Worm (Caenorhabditis elegans) whole organism, dauer: Measurements from ENCODE around the gene C49C8.8.

Experiments used
- unc-62 ChIP-seq: sonication (generic microtip); optimal IDR thresholded peaks from 2 replicates; lab custom pipeline; 2017; ENCODE audit warnings: missing biosample characterization, missing genetic modification reagents, missing genetic modification characterization

C49C8.8 gene

ce11 chrIV:8630243-8630642, 21.7 kb upstream of the C49C8.8 start:
- no peak for TF ChIP-seq unc-62 (GFP tag; lab: Kevin White, UChicago)

ce11 chrIV:8631033-8631432, 20.9 kb upstream of the C49C8.8 start, which contains the start of gene dgk-4:
dgk-4 (plus strand) TSS chrIV:8631333.
- no peak for TF ChIP-seq unc-62 (GFP tag; lab: Kevin White, UChicago)

ce11 chrIV:8638761-8639160, 13.2 kb upstream of the C49C8.8 start, which contains the start of gene F42A9.9:
F42A9.9 (minus strand) TSS chrIV:8638861.
- no peak for TF ChIP-seq unc-62 (GFP tag; lab: Kevin White, UChicago)

- no peak for TF ChIP-seq unc-62 (GFP tag; lab: Kevin White, UChicago)
Observed at ce11 chrIV:8644432-8644831, 7.5 kb upstream of the C49C8.8 start, which contains the start of gene C49C8.3. C49C8.3 (plus strand) TSS chrIV:8644732.

- TF ChIP-seq unc-62 (GFP tag; lab: Kevin White, UChicago): no peak
Observed at ce11 chrIV:8648502-8648901, 3.4 kb upstream of the C49C8.8 start, which contains the start of gene cyp-33E1. cyp-33E1 (minus strand) TSS chrIV:8648602.

- no peak for TF ChIP-seq unc-62 (GFP tag; lab: Kevin White, UChicago)
Observed at ce11 chrIV:8650696-8651095, 1.2 kb upstream of the C49C8.8 start, which contains the start of gene C49C8.2. C49C8.2 (plus strand) TSS chrIV:8651088.

ce11 chrIV:8653592-8653991, 1.7 kb downstream of the C49C8.8 start, which contains the start of gene C49C8.5:
C49C8.5 (minus strand) TSS chrIV:8653664.
- TF ChIP-seq unc-62 (GFP tag; lab: Kevin White, UChicago): no peak

ce11 chrIV:8654115-8654628, 2.2 kb downstream of the C49C8.8 start, which contains the start of gene C49C8.1:
C49C8.1 (plus strand) TSS chrIV:8654578.
- no peak for TF ChIP-seq unc-62 (GFP tag; lab: Kevin White, UChicago)

- no peak for TF ChIP-seq unc-62 (GFP tag; lab: Kevin White, UChicago)
Observed at ce11 chrIV:8658122-8658521, 6.2 kb downstream of the C49C8.8 start, which contains the start of gene C49C8.6. C49C8.6 (minus strand) TSS chrIV:8658222.

ce11 chrIV:8665778-8666177, 13.8 kb downstream of the C49C8.8 start:
- TF ChIP-seq unc-62 (GFP tag; lab: Kevin White, UChicago): no peak

ce11 chrIV:8668635-8669034, 16.7 kb downstream of the C49C8.8 start, which contains the start of gene cdh-5:
cdh-5 (plus strand) TSS chrIV:8668935.
- TF ChIP-seq unc-62 (GFP tag; lab: Kevin White, UChicago): no peak

- TF ChIP-seq unc-62 (GFP tag; lab: Kevin White, UChicago): no peak
Observed at ce11 chrIV:8673733-8674375, 21.9 kb downstream of the C49C8.8 start.

ce11 chrIV:8677303-8677702, 25.4 kb downstream of the C49C8.8 start, which contains the start of gene F08B4.8:
F08B4.8 (plus strand) TSS chrIV:8677603.
- TF ChIP-seq unc-62 (GFP tag; lab: Kevin White, UChicago): no peak

ce11 chrIV:8679225-8679624, 27.3 kb downstream of the C49C8.8 start, which contains the start of gene nlp-60:
nlp-60 (minus strand) TSS chrIV:8679325.
- no peak for TF ChIP-seq unc-62 (GFP tag; lab: Kevin White, UChicago)

ce11 chrIV:8686510-8686909, 34.6 kb downstream of the C49C8.8 start, which contains the start of gene pole-2:
pole-2 (minus strand) TSS chrIV:8686610.
- no peak for TF ChIP-seq unc-62 (GFP tag; lab: Kevin White, UChicago)

ce11 chrIV:8686966-8687365, 35.0 kb downstream of the C49C8.8 start:
- TF ChIP-seq unc-62 (GFP tag; lab: Kevin White, UChicago): no peak
